Worm (Caenorhabditis elegans) whole organism, L3 larva: ENCODE data around the gene F15E6.3.

ENCODE experiments used
- ama-1 ChIP-seq: fragments of 150-350 bp; optimal IDR thresholded peaks from 2 replicates; lab custom pipeline; 2018
- ceh-16 ChIP-seq: sonication (generic microtip); optimal IDR thresholded peaks from 2 replicates; lab custom pipeline; 2017; ENCODE audit warnings: missing biosample characterization, missing genetic modification characterization
- ceh-9 ChIP-seq: sonication (generic microtip); optimal IDR thresholded peaks from 2 replicates; lab custom pipeline; 2018; ENCODE audit warnings: missing biosample characterization, missing genetic modification characterization
- elt-3 ChIP-seq, 3 experiments: fragments of 150-350 bp in 1 of 3; sonication (generic microtip) in 2 of 3; optimal IDR thresholded peaks; 2 replicates in 2 of 3; 4 replicates in 1 of 3; lab custom pipeline; 2014 to 2017; ENCODE audit warnings: missing biosample characterization in 3 of 3, missing genetic modification characterization in 3 of 3
- fkh-10 ChIP-seq: sonication (generic microtip); optimal IDR thresholded peaks from 2 replicates; lab custom pipeline; 2017; ENCODE audit warnings: missing biosample characterization, missing genetic modification reagents, missing genetic modification characterization
- fos-1 ChIP-seq: fragments of 150-350 bp; optimal IDR thresholded peaks from 2 replicates; lab custom pipeline; 2014; ENCODE audit warnings: missing biosample characterization, missing genetic modification characterization
- jun-1 ChIP-seq: fragments of 150-350 bp; optimal IDR thresholded peaks from 2 replicates; lab custom pipeline; 2014; ENCODE audit warnings: missing biosample characterization, missing genetic modification reagents, missing genetic modification characterization
- nhr-25 ChIP-seq: sonication (generic microtip); optimal IDR thresholded peaks from 2 replicates; lab custom pipeline; 2017; ENCODE audit warnings: missing biosample characterization, missing genetic modification characterization
- nhr-28 ChIP-seq: fragments of 150-350 bp; optimal IDR thresholded peaks from 2 replicates; lab custom pipeline; 2014; ENCODE audit warnings: missing biosample characterization, missing genetic modification characterization
- nhr-43 ChIP-seq: sonication (generic microtip); optimal IDR thresholded peaks from 2 replicates; lab custom pipeline; 2016; ENCODE audit warnings: mild to moderate bottlenecking, missing genetic modification characterization, missing compliant biosample characterization; ENCODE audit not compliant: poor library complexity, severe bottlenecking
- nhr-76 ChIP-seq: fragments of 150-350 bp; sonication (generic microtip); optimal IDR thresholded peaks from 5 replicates; lab custom pipeline; 2014; ENCODE audit warnings: missing biosample characterization, missing genetic modification characterization
- skn-1 ChIP-seq: fragments of 150-350 bp; optimal IDR thresholded peaks from 2 replicates; lab custom pipeline; 2014; ENCODE audit warnings: missing biosample characterization, missing genetic modification characterization
- snpc-4 ChIP-seq: fragments of 150-350 bp; optimal IDR thresholded peaks from 2 replicates; lab custom pipeline; 2014; ENCODE audit warnings: missing biosample characterization, missing genetic modification characterization
- ztf-11 ChIP-seq: fragments of 150-350 bp; optimal IDR thresholded peaks from 2 replicates; lab custom pipeline; 2014; ENCODE audit warnings: missing biosample characterization, missing genetic modification characterization

DNA sequence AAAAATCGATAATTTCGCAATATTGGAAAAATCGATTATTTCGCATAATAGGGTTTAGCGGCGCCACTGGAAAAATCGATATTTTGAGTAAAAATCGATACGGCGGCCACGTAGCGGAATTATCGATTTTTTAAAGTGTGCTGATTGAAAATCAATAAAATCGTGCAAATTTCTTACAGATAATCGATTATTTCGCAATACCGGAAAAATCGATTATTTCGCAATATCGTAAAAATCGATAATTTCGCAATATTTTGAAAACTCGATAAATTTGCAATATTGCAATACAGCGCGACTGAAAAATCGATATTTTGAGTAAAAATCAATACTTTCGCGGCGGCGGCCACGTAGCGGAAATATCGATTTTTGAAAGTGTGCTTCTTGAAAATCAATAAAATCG, 22.9 kb downstream of the F15E6.3 start:
- TF ChIP-seq ceh-16 (tag; lab: Kevin White, UChicago) (no peak), jun-1 (no peak), nhr-43 (tag; lab: Kevin White, UChicago) (no peak), fos-1 (tag; lab: Kevin White, UChicago) (no peak), ztf-11 (no peak), snpc-4 (tag; lab: Kevin White, UChicago) (no peak), nhr-28 (tag; lab: Kevin White, UChicago) (no peak), ama-1 (lab: Kevin White, UChicago) (no peak), skn-1 (tag; lab: Kevin White, UChicago) (no peak), nhr-76 (tag; lab: Kevin White, UChicago) (no peak), fkh-10 (GFP tag; lab: Kevin White, UChicago) (no peak), ceh-9 (tag; lab: Kevin White, UChicago) (no peak), nhr-25 (tag; lab: Kevin White, UChicago) (no peak), elt-3 (tag; optimal IDR thresholded peaks at IDR 0.05; lab: Kevin White, UChicago) (no peak)
